Worm (Caenorhabditis elegans) whole organism, late embryonic: ENCODE results near the gene Y57G11C.41.

ENCODE experiments used
- C08G9.2 ChIP-seq: sonication (generic microtip); optimal IDR thresholded peaks from 2 replicates; lab custom pipeline; 2016; ENCODE audit warnings: mild to moderate bottlenecking, missing genetic modification characterization, moderate library complexity, missing compliant biosample characterization
- C38D4.7 ChIP-seq: fragments of 200-800 bp; sonication (Bioruptor generic); optimal IDR thresholded peaks from 2 replicates; lab custom pipeline; 2018; ENCODE audit warnings: mild to moderate bottlenecking, missing genetic modification characterization, moderate library complexity, missing compliant biosample characterization
- K02D7.2 ChIP-seq: sonication (generic microtip); optimal IDR thresholded peaks from 2 replicates; lab custom pipeline; 2017; ENCODE audit warnings: mild to moderate bottlenecking, missing genetic modification characterization, missing compliant biosample characterization
- K09A11.1 ChIP-seq: sonication (generic microtip); optimal IDR thresholded peaks from 2 replicates; lab custom pipeline; 2017; ENCODE audit warnings: antibody characterized with exemption, mild to moderate bottlenecking, missing genetic modification characterization, missing compliant biosample characterization; ENCODE audit not compliant: insufficient read depth
- T23F11.4 ChIP-seq: fragments of 200-800 bp; sonication (Bioruptor generic); optimal IDR thresholded peaks from 2 replicates; lab custom pipeline; 2018; ENCODE audit warnings: mild to moderate bottlenecking, missing genetic modification characterization, missing compliant biosample characterization
- Y22D7AL.16 ChIP-seq: sonication (generic microtip); optimal IDR thresholded peaks from 2 replicates; lab custom pipeline; 2016; ENCODE audit warnings: missing genetic modification characterization, missing compliant biosample characterization
- ahr-1 ChIP-seq: sonication (generic microtip); optimal IDR thresholded peaks from 2 replicates; lab custom pipeline; 2016; ENCODE audit warnings: missing genetic modification characterization, missing compliant biosample characterization
- ceh-18 ChIP-seq: sonication (generic microtip); optimal IDR thresholded peaks from 2 replicates; lab custom pipeline; 2016; ENCODE audit warnings: missing genetic modification characterization, missing compliant biosample characterization
- ceh-31 ChIP-seq: sonication (generic microtip); optimal IDR thresholded peaks from 2 replicates; lab custom pipeline; 2016; ENCODE audit warnings: missing genetic modification characterization, missing compliant biosample characterization
- ceh-34 ChIP-seq: sonication (generic microtip); optimal IDR thresholded peaks from 2 replicates; lab custom pipeline; 2016; ENCODE audit warnings: mild to moderate bottlenecking, missing genetic modification characterization, missing compliant biosample characterization
- ceh-48 ChIP-seq: sonication (generic microtip); optimal IDR thresholded peaks from 2 replicates; lab custom pipeline; 2016; ENCODE audit warnings: missing genetic modification characterization, inconsistent platforms, missing compliant biosample characterization
- ceh-6 ChIP-seq: fragments of 200-800 bp; sonication (Bioruptor generic); optimal IDR thresholded peaks from 2 replicates; lab custom pipeline; 2018; ENCODE audit warnings: mild to moderate bottlenecking, missing genetic modification characterization, missing compliant biosample characterization
- dve-1 ChIP-seq: sonication (generic microtip); optimal IDR thresholded peaks from 2 replicates; lab custom pipeline; 2017; ENCODE audit warnings: antibody characterized with exemption, mild to moderate bottlenecking, missing genetic modification characterization, missing compliant biosample characterization
- elt-2 ChIP-seq: sonication (generic microtip); optimal IDR thresholded peaks from 2 replicates; lab custom pipeline; 2016; ENCODE audit warnings: missing genetic modification reagents, missing genetic modification characterization, missing compliant biosample characterization
- elt-4 ChIP-seq: sonication (generic microtip); optimal IDR thresholded peaks from 2 replicates; lab custom pipeline; 2016; ENCODE audit warnings: missing genetic modification characterization, missing compliant biosample characterization
- eyg-1 ChIP-seq: sonication (generic microtip); optimal IDR thresholded peaks from 2 replicates; lab custom pipeline; 2016; ENCODE audit warnings: missing genotype, missing genetic modification characterization, missing compliant biosample characterization
- fax-1 ChIP-seq: sonication (generic microtip); optimal IDR thresholded peaks from 2 replicates; lab custom pipeline; 2016; ENCODE audit warnings: missing genotype, missing genetic modification characterization, missing compliant biosample characterization
- fkh-10 ChIP-seq: fragments of 150-350 bp; optimal IDR thresholded peaks from 2 replicates; lab custom pipeline; 2014; ENCODE audit warnings: missing biosample characterization, missing genetic modification reagents, missing genetic modification characterization
- fkh-6 ChIP-seq: sonication (generic microtip); optimal IDR thresholded peaks from 2 replicates; lab custom pipeline; 2016; ENCODE audit warnings: missing genetic modification characterization, missing compliant biosample characterization
- gmeb-2 ChIP-seq: sonication (generic microtip); optimal IDR thresholded peaks from 2 replicates; lab custom pipeline; 2016; ENCODE audit warnings: missing genetic modification characterization, inconsistent platforms, missing compliant biosample characterization
- hlh-13 ChIP-seq: fragments of 200-800 bp; sonication (Bioruptor generic); optimal IDR thresholded peaks from 2 replicates; lab custom pipeline; 2018; ENCODE audit warnings: mild to moderate bottlenecking, missing genetic modification characterization, missing compliant biosample characterization
- nfya-1 ChIP-seq: sonication (generic microtip); optimal IDR thresholded peaks from 2 replicates; lab custom pipeline; 2017; ENCODE audit warnings: missing genetic modification characterization, mild to moderate bottlenecking, missing compliant biosample characterization, antibody characterized with exemption, moderate library complexity
- nhr-11 ChIP-seq: fragments of 150-350 bp; optimal IDR thresholded peaks from 2 replicates; lab custom pipeline; 2014; ENCODE audit warnings: missing biosample characterization, missing genetic modification characterization
- odd-2 ChIP-seq: sonication (generic microtip); optimal IDR thresholded peaks from 2 replicates; lab custom pipeline; 2017; ENCODE audit warnings: antibody characterized with exemption, mild to moderate bottlenecking, missing genetic modification characterization, missing compliant biosample characterization
- pat-9 ChIP-seq: fragments of 200-800 bp; sonication (Bioruptor generic); optimal IDR thresholded peaks from 2 replicates; lab custom pipeline; 2018; ENCODE audit warnings: mild to moderate bottlenecking, missing genetic modification characterization, moderate library complexity, missing compliant biosample characterization
- pax-1 ChIP-seq: fragments of 150-350 bp; optimal IDR thresholded peaks from 2 replicates; lab custom pipeline; 2014; ENCODE audit warnings: missing biosample characterization, missing genetic modification characterization
- pha-2 ChIP-seq: sonication (generic microtip); optimal IDR thresholded peaks from 2 replicates; lab custom pipeline; 2017; ENCODE audit warnings: mild to moderate bottlenecking, missing genetic modification characterization, missing compliant biosample characterization
- pha-4 ChIP-seq: fragments of 150-350 bp; optimal IDR thresholded peaks from 2 replicates; lab custom pipeline; 2018; ENCODE audit warnings: missing biosample characterization, missing genetic modification reagents, missing genetic modification characterization
- pqm-1 ChIP-seq: sonication (generic microtip); optimal IDR thresholded peaks from 2 replicates; lab custom pipeline; 2016; ENCODE audit warnings: missing genetic modification characterization, missing compliant biosample characterization
- pros-1 ChIP-seq: fragments of 150-350 bp; optimal IDR thresholded peaks from 2 replicates; lab custom pipeline; 2014; ENCODE audit warnings: missing biosample characterization, missing genetic modification reagents, missing genetic modification characterization
- rnt-1 ChIP-seq: sonication (generic microtip); optimal IDR thresholded peaks from 2 replicates; lab custom pipeline; 2016; ENCODE audit warnings: missing genetic modification characterization, missing compliant biosample characterization
- sox-4 ChIP-seq: sonication (generic microtip); optimal IDR thresholded peaks from 2 replicates; lab custom pipeline; 2017; ENCODE audit warnings: mild to moderate bottlenecking, missing genetic modification characterization, inconsistent platforms, missing compliant biosample characterization
- tbx-2 ChIP-seq: sonication (generic microtip); optimal IDR thresholded peaks from 2 replicates; lab custom pipeline; 2016; ENCODE audit warnings: missing genetic modification characterization, missing compliant biosample characterization
- ttx-3 ChIP-seq: sonication (generic microtip); optimal IDR thresholded peaks from 2 replicates; lab custom pipeline; 2016; ENCODE audit warnings: missing genetic modification reagents, missing genetic modification characterization, missing compliant biosample characterization
- unc-86 ChIP-seq: sonication (generic microtip); optimal IDR thresholded peaks from 2 replicates; lab custom pipeline; 2016; ENCODE audit warnings: missing genetic modification characterization, missing compliant biosample characterization
- zip-5 ChIP-seq: sonication (generic microtip); optimal IDR thresholded peaks from 2 replicates; lab custom pipeline; 2016; ENCODE audit warnings: missing genetic modification characterization, missing compliant biosample characterization

The Y57G11C.41 gene

ce11 chrIV:14704952-14705351 is 1.2 kb downstream of the Y57G11C.41 start:
- TF ChIP-seq eyg-1, result no peak
- TF ChIP-seq tbx-2 (tag; lab: Kevin White, UChicago), result no peak
- TF ChIP-seq C08G9.2 (tag; lab: Kevin White, UChicago), result no peak
- TF ChIP-seq ceh-18, result no peak
- TF ChIP-seq ttx-3 (tag; lab: Kevin White, UChicago), result no peak

- TF ChIP-seq ceh-34 (tag; lab: Kevin White, UChicago) (no peak), tbx-2 (tag; lab: Kevin White, UChicago) (no peak), Y22D7AL.16 (tag; lab: Kevin White, UChicago) (no peak), dve-1 (no peak), ceh-31 (tag; lab: Kevin White, UChicago) (no peak), pha-2 (tag; lab: Kevin White, UChicago) (no peak), unc-86 (no peak), elt-2 (tag; lab: Kevin White, UChicago) (no peak), odd-2 (tag; lab: Kevin White, UChicago) (no peak), nfya-1 (tag; lab: Kevin White, UChicago) (no peak)
Observed at ce11 chrIV:14704155-14704554, 2.0 kb downstream of the Y57G11C.41 start, which contains the start of gene Y57G11C.40. Gene Y57G11C.40 (minus strand): TSS chrIV:14704255.

ce11 chrIV:14699840-14700239 is 6.4 kb downstream of the Y57G11C.41 start, which contains the start of gene haf-8:
Gene haf-8 (minus strand): TSS chrIV:14699940.
- TF ChIP-seq hlh-13 (GFP tag; lab: Kevin White, UChicago) (no peak), T23F11.4 (GFP tag; lab: Kevin White, UChicago) (no peak), ceh-31 (tag; lab: Kevin White, UChicago) (no peak), fax-1 (tag; lab: Kevin White, UChicago) (no peak), C38D4.7 (GFP tag; lab: Kevin White, UChicago) (no peak), sox-4 (tag; lab: Kevin White, UChicago) (no peak), pat-9 (tag; lab: Kevin White, UChicago) (no peak), nhr-11 (tag; lab: Kevin White, UChicago) (no peak), ceh-48 (tag; lab: Kevin White, UChicago) (no peak), C08G9.2 (tag; lab: Kevin White, UChicago) (no peak), elt-2 (tag; lab: Kevin White, UChicago) (no peak), pha-4 (tag; lab: Kevin White, UChicago) (no peak), eyg-1 (no peak)

ce11 chrIV:14687716-14688115 is 18.5 kb downstream of the Y57G11C.41 start:
- TF ChIP-seq T23F11.4 (GFP tag; lab: Kevin White, UChicago) (no peak), pax-1 (tag; lab: Kevin White, UChicago) (no peak), K09A11.1 (tag; lab: Kevin White, UChicago) (no peak), tbx-2 (tag; lab: Kevin White, UChicago) (no peak), elt-4 (tag; lab: Kevin White, UChicago) (no peak), pha-4 (tag; lab: Kevin White, UChicago) (no peak), ahr-1 (tag; lab: Kevin White, UChicago) (no peak), pros-1 (tag; lab: Kevin White, UChicago) (no peak), pqm-1 (tag; lab: Kevin White, UChicago) (no peak), ceh-31 (tag; lab: Kevin White, UChicago) (no peak), ceh-6 (GFP tag; lab: Kevin White, UChicago) (no peak), gmeb-2 (no peak), rnt-1 (tag; lab: Kevin White, UChicago) (no peak), fkh-10 (no peak)

- TF ChIP-seq pax-1 (tag; lab: Kevin White, UChicago), result no peak
- no peak for TF ChIP-seq zip-5 (tag; lab: Kevin White, UChicago)
- no peak for TF ChIP-seq K02D7.2
- TF ChIP-seq fkh-6 (tag; lab: Kevin White, UChicago), result no peak
Observed at ce11 chrIV:14679060-14679459, 27.1 kb downstream of the Y57G11C.41 start.
